Worm (Caenorhabditis elegans): ENCODE measurements around the gene ace-1.

The ace-1 gene

DNA sequence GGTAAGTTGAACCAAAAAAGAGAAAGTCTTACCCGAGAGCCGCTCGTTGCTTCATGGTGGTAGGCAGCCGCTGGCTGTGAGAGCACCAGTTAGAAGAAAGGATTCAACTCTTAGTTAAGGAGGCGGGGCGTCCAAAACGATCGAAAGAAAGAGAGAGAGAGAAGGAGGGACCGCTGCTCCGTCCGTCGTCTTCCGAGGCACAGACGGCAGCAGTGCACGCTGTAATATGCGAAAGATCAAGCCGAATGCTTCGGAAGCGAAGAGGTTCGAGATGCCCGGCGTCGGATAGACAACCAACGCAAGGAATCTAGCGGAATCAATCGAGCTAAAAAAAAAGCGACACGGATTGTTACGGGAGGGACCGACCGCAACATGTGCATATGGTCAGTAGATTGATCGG, 22.2 kb downstream of the ace-1 start, which contains the start of gene let-2:
let-2 (minus strand) TSS at position 68 of the 400 bp plus-strand sequence.
- TF ChIP-seq F37B4.10 (GFP tag; IDR thresholded peaks at IDR 0.05) = no peak
- peak; percentile 86 for TF ChIP-seq zfh-2 (GFP tag; conservative IDR thresholded peaks at IDR 0.05)

DNA sequence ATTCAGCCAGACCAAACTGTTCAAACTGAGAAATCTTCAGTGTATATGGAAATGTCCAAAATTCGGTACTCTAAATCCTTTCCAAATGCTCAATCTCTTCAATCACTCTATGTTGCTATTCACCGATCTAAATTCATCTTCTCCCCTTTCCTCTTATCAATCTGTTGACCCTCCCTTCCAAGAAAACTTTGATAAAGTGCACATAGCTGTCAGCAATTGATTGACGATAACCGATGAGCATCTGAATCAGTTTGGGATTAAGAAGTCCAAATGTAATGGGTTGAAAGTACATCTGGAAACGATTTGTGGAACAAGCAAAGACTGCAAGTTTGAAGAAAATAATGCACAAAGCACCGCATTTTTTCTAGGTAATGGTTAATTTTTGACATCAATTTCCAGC, 22.9 kb downstream of the ace-1 start:
- TF ChIP-seq F10E7.11 (tag; optimal IDR thresholded peaks at IDR 0.05) (no peak), cebp-1 (GFP tag; IDR thresholded peaks at IDR 0.05) (no peak), cebp-1 (tag; optimal IDR thresholded peaks at IDR 0.05) (no peak), madf-8 (GFP tag; conservative IDR thresholded peaks at IDR 0.05) (no peak), rec-8 (tag; optimal IDR thresholded peaks at IDR 0.05) (no peak), ZK185.1 (tag; optimal IDR thresholded peaks at IDR 0.05; ENCODE audit: poor library complexity, severe bottlenecking) (no peak), attf-5 (GFP tag; optimal IDR thresholded peaks at IDR 0.05) (no peak), aptf-2 (GFP tag; conservative IDR thresholded peaks at IDR 0.05) (no peak), nhr-120 (GFP tag; IDR thresholded peaks at IDR 0.05) (no peak), ets-4 (GFP tag; optimal IDR thresholded peaks at IDR 0.05) (no peak), hrde-1 (tag; optimal IDR thresholded peaks at IDR 0.05; ENCODE audit: borderline replicate concordance) (no peak), egl-44 (GFP tag; IDR thresholded peaks at IDR 0.05) (no peak)

DNA sequence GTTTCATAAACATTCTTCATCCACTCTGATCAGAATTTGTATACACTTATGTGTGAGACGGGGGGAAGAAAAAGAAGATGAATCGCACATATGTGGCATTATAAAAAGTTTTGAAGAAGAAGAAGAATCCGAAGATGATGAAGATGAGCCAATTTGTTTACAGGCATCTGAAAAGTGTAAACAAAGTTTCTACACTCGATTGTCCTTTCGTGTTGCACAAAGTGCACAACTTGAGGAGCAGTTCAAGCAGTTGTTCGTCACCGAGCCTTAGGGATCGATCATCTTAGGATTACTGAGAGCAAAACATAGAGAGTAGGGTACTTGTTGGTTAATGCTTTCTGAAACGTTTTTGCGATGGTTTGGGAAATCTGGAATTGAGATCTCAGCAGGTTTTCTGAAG, 24.0 kb downstream of the ace-1 start:
- TF ChIP-seq Y79H2A.3 (GFP tag; conservative IDR thresholded peaks at IDR 0.05) (no peak), F10E7.11 (tag; optimal IDR thresholded peaks at IDR 0.05) (no peak), gei-17 (GFP tag; optimal IDR thresholded peaks at IDR 0.05) (no peak), B0336.3 (GFP tag; IDR thresholded peaks at IDR 0.05) (no peak), pha-4 (tag; optimal IDR thresholded peaks at IDR 0.05) (no peak), Y56A3A.18 (GFP tag; IDR thresholded peaks at IDR 0.05) (no peak)

DNA sequence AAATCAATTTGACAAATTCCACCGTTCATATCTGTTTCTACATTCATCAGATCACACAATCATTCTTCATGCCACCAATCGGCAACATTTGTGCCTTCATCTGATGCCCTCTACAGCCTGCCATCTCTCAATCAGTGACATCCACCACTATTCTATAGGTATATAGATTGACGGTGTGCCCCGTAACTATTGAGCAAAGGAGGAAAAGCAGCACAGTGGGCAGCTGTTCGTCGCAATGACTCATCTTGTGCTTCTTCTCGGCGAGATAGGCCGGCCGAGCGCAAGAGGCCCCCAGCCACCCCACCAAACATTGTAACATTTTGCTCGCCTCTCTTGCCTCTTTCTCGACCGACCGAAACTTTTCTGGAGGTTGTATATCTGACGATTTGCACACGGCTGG, 25.0 kb downstream of the ace-1 start:
- TF ChIP-seq ztf-18 (tag; optimal IDR thresholded peaks at IDR 0.05) = no peak
- no peak for TF ChIP-seq hlh-12 (tag; optimal IDR thresholded peaks at IDR 0.05)
- no peak for TF ChIP-seq bed-1 (GFP tag; IDR thresholded peaks at IDR 0.05)
- TF ChIP-seq cebp-1 (GFP tag; IDR thresholded peaks at IDR 0.05) = no peak
- no peak for TF ChIP-seq cebp-1 (tag; optimal IDR thresholded peaks at IDR 0.05)
- no peak for TF ChIP-seq rec-8 (tag; optimal IDR thresholded peaks at IDR 0.05)
- peak; percentile 87 for TF ChIP-seq zfh-2 (GFP tag; conservative IDR thresholded peaks at IDR 0.05)
- TF ChIP-seq atf-7 (tag; optimal IDR thresholded peaks at IDR 0.05) = no peak

DNA sequence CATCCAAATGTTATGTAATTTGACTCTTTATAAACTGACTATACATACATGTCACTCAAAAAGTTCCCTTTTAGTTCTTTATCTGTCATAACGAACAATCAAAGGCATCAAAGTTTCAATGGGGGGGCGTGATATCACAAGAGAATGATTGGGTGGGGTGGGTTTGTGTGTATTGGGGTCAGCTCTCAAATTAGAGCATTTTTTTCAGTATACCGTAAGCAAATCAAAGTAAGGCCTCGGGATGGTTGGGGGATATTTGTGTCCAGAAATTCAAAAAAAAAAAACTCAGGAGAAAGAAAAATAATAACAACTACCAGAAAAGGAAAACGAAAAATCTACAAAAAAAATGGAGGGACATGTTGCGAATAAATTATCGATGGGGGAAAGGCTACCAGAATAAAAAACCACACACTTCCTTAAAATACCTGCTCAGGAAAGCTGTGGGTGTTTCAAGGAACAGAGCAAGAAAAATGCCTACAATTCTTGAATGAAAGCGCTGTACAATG, 31.4 kb downstream of the ace-1 start, which contains the start of gene F01G12.18:
F01G12.18 (minus strand) TSS at position 51 of the 506 bp plus-strand sequence.
- TF ChIP-seq him-1 (tag; optimal IDR thresholded peaks at IDR 0.05) (no peak), F39B2.1 (GFP tag; IDR thresholded peaks at IDR 0.05) (no peak), lin-26 (GFP tag; IDR thresholded peaks at IDR 0.05) (no peak), tlf-1 (GFP tag; optimal IDR thresholded peaks at IDR 0.05) (no peak), nfya-2 (GFP tag; IDR thresholded peaks at IDR 0.05) (no peak), K12H6.12 (tag; optimal IDR thresholded peaks at IDR 0.05) (no peak), nhr-80 (tag; optimal IDR thresholded peaks at IDR 0.05) (peak; percentile 29), ztf-26 (tag; optimal IDR thresholded peaks at IDR 0.05) (no peak)

DNA sequence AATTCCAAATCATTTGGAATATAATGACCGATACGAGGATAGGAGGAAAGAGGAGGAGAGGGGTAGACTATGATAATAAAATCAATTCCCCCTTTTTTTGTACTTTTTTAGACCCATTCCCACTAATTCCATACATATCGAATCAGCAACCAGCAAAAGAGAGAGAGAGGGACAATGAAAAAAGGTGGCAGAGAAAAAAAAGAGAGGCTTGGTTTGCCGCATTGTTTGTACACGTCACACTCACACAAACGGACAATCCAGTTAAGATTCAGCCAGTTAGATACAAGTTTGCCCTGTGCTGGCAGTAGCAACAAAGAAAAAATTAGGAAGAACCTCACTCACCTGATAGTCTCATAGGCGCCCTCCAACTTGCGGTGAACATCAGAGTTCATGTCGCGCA, 33.8 kb downstream of the ace-1 start:
- no peak for TF ChIP-seq aptf-2 (GFP tag; conservative IDR thresholded peaks at IDR 0.05)
- TF ChIP-seq F49E8.2 (tag; optimal IDR thresholded peaks at IDR 0.05; ENCODE audit: insufficient read depth) = no peak
- TF ChIP-seq snpc-1.1 (tag; optimal IDR thresholded peaks at IDR 0.05; ENCODE audit: insufficient read depth) = no peak
- TF ChIP-seq sea-2 (GFP tag; IDR thresholded peaks at IDR 0.05) = no peak
- no peak for TF ChIP-seq ama-1 (optimal IDR thresholded peaks at IDR 0.05)
- no peak for TF ChIP-seq ama-1 (GFP tag; optimal IDR thresholded peaks at IDR 0.05)
- no peak for TF ChIP-seq egrh-3 (GFP tag; IDR thresholded peaks at IDR 0.05)
- no peak for TF ChIP-seq ceh-79 (tag; optimal IDR thresholded peaks at IDR 0.05)
- no peak for TF ChIP-seq unc-62 (GFP tag; optimal IDR thresholded peaks at IDR 0.05)
- no peak for TF ChIP-seq pha-4 (tag; optimal IDR thresholded peaks at IDR 0.05)
- TF ChIP-seq T07F8.4 (tag; optimal IDR thresholded peaks at IDR 0.05) = no peak
- no peak for TF ChIP-seq zfh-2 (GFP tag; conservative IDR thresholded peaks at IDR 0.05)
- no peak for TF ChIP-seq ZK185.1 (tag; optimal IDR thresholded peaks at IDR 0.05; ENCODE audit: poor library complexity, severe bottlenecking)
- no peak for TF ChIP-seq aptf-3 (GFP tag; IDR thresholded peaks at IDR 0.05)

All from whole organism, young adult.